Worm (Caenorhabditis elegans) whole organism, mixed stage, embryonic: ENCODE results near the gene W08E12.6.

Source experiments
- M03D4.4 ChIP-seq: sonication (generic microtip); optimal IDR thresholded peaks from 2 replicates; lab custom pipeline; 2017; ENCODE audit warnings: mild to moderate bottlenecking, missing genetic modification characterization, missing compliant biosample characterization
- bed-3 ChIP-seq: fragments of 200-800 bp; sonication (Bioruptor generic); optimal IDR thresholded peaks from 3 replicates; lab custom pipeline; 2018; ENCODE audit warnings: mild to moderate bottlenecking, missing genetic modification characterization, moderate library complexity, missing compliant biosample characterization
- blmp-1 ChIP-seq: fragments of 150-350 bp; optimal IDR thresholded peaks from 2 replicates; lab custom pipeline; 2014; ENCODE audit warnings: missing biosample characterization, missing genetic modification characterization
- ceh-39 ChIP-seq: fragments of 150-350 bp; optimal IDR thresholded peaks from 2 replicates; lab custom pipeline; 2014; ENCODE audit warnings: missing biosample characterization, missing genetic modification characterization
- ceh-43 ChIP-seq: fragments of 200-800 bp; sonication (Bioruptor generic); optimal IDR thresholded peaks from 2 replicates; lab custom pipeline; 2018; ENCODE audit warnings: mild to moderate bottlenecking, missing genetic modification characterization, moderate library complexity, missing compliant biosample characterization
- ceh-83 ChIP-seq: fragments of 200-800 bp; sonication (Bioruptor generic); optimal IDR thresholded peaks from 2 replicates; lab custom pipeline; 2018; ENCODE audit warnings: mild to moderate bottlenecking, missing genetic modification characterization, missing compliant biosample characterization
- ces-1 ChIP-seq: fragments of 150-350 bp; optimal IDR thresholded peaks from 2 replicates; lab custom pipeline; 2014; ENCODE audit warnings: missing biosample characterization, missing genetic modification reagents, missing genetic modification characterization
- elt-1 ChIP-seq: sonication (generic microtip); optimal IDR thresholded peaks from 2 replicates; lab custom pipeline; 2017; ENCODE audit warnings: missing genetic modification characterization, mild to moderate bottlenecking, missing compliant biosample characterization, antibody characterized with exemption, moderate library complexity, borderline replicate concordance; ENCODE audit not compliant: insufficient read depth
- elt-3 ChIP-seq: fragments of 150-350 bp; optimal IDR thresholded peaks from 2 replicates; lab custom pipeline; 2014; ENCODE audit warnings: missing biosample characterization, missing genetic modification characterization
- flh-1 ChIP-seq: fragments of 200-800 bp; sonication (Bioruptor generic); optimal IDR thresholded peaks from 2 replicates; lab custom pipeline; 2018; ENCODE audit warnings: mild to moderate bottlenecking, missing genetic modification characterization, moderate library complexity, missing compliant biosample characterization
- ham-2 ChIP-seq: fragments of 200-800 bp; sonication (Bioruptor generic); optimal IDR thresholded peaks from 2 replicates; lab custom pipeline; 2018; ENCODE audit warnings: mild to moderate bottlenecking, missing genetic modification characterization, missing compliant biosample characterization
- hlh-1 ChIP-seq: fragments of 150-350 bp; optimal IDR thresholded peaks from 2 replicates; lab custom pipeline; 2014; ENCODE audit warnings: missing biosample characterization, missing genetic modification reagents, missing genetic modification characterization
- lin-13 ChIP-seq: fragments of 150-350 bp; optimal IDR thresholded peaks from 2 replicates; lab custom pipeline; 2014; ENCODE audit warnings: missing biosample characterization, missing genetic modification characterization
- lin-32 ChIP-seq: fragments of 200-800 bp; sonication (Bioruptor generic); optimal IDR thresholded peaks from 2 replicates; lab custom pipeline; 2018; ENCODE audit warnings: mild to moderate bottlenecking, missing genetic modification characterization, missing compliant biosample characterization
- lsy-2 ChIP-seq: fragments of 150-350 bp; optimal IDR thresholded peaks from 2 replicates; lab custom pipeline; 2014; ENCODE audit warnings: missing biosample characterization, missing genetic modification characterization
- mab-5 ChIP-seq: fragments of 150-350 bp; optimal IDR thresholded peaks from 2 replicates; lab custom pipeline; 2014; ENCODE audit warnings: missing biosample characterization, missing genetic modification characterization
- mep-1 ChIP-seq: fragments of 150-350 bp; optimal IDR thresholded peaks from 2 replicates; lab custom pipeline; 2017; ENCODE audit warnings: missing biosample characterization, missing genetic modification reagents, missing genetic modification characterization, inconsistent platforms
- mls-2 ChIP-seq: sonication (generic microtip); optimal IDR thresholded peaks from 2 replicates; lab custom pipeline; 2016; ENCODE audit warnings: mild to moderate bottlenecking, missing genetic modification characterization, moderate library complexity, missing compliant biosample characterization
- nhr-12 ChIP-seq: fragments of 150-350 bp; optimal IDR thresholded peaks from 2 replicates; lab custom pipeline; 2014; ENCODE audit warnings: missing biosample characterization, missing genetic modification characterization
- nhr-2 ChIP-seq: fragments of 150-350 bp; optimal IDR thresholded peaks from 2 replicates; lab custom pipeline; 2014; ENCODE audit warnings: missing biosample characterization, missing genetic modification characterization
- nhr-237 ChIP-seq: fragments of 150-350 bp; optimal IDR thresholded peaks from 2 replicates; lab custom pipeline; 2014; ENCODE audit warnings: missing biosample characterization, missing genetic modification characterization
- nhr-28 ChIP-seq: fragments of 150-350 bp; optimal IDR thresholded peaks from 2 replicates; lab custom pipeline; 2014; ENCODE audit warnings: missing biosample characterization, missing genetic modification characterization
- nhr-76 ChIP-seq: sonication (generic microtip); optimal IDR thresholded peaks from 2 replicates; lab custom pipeline; 2017; ENCODE audit warnings: missing biosample characterization, missing genetic modification characterization
- pha-4 ChIP-seq: fragments of 150-350 bp; optimal IDR thresholded peaks from 2 replicates; lab custom pipeline; 2018; ENCODE audit warnings: missing biosample characterization, missing genetic modification reagents, missing genetic modification characterization
- sem-2 ChIP-seq: fragments of 200-800 bp; sonication (Bioruptor generic); optimal IDR thresholded peaks from 2 replicates; lab custom pipeline; 2018; ENCODE audit warnings: mild to moderate bottlenecking, missing genetic modification characterization, missing compliant biosample characterization
- snpc-4 ChIP-seq: fragments of 150-350 bp; optimal IDR thresholded peaks from 2 replicates; lab custom pipeline; 2014; ENCODE audit warnings: missing biosample characterization, missing genetic modification characterization
- sptf-1 ChIP-seq: sonication (generic microtip); optimal IDR thresholded peaks from 2 replicates; lab custom pipeline; 2017; ENCODE audit warnings: mild to moderate bottlenecking, missing genetic modification characterization, moderate library complexity, missing compliant biosample characterization
- tbx-8 ChIP-seq: fragments of 200-800 bp; sonication (Bioruptor generic); optimal IDR thresholded peaks from 2 replicates; lab custom pipeline; 2018; ENCODE audit warnings: mild to moderate bottlenecking, missing genetic modification characterization, moderate library complexity, missing compliant biosample characterization
- unc-120 ChIP-seq: sonication (generic microtip); optimal IDR thresholded peaks from 2 replicates; lab custom pipeline; 2017; ENCODE audit warnings: missing genetic modification characterization, missing compliant biosample characterization; ENCODE audit not compliant: poor library complexity, severe bottlenecking
- unc-39 ChIP-seq: fragments of 150-350 bp; optimal IDR thresholded peaks from 2 replicates; lab custom pipeline; 2014; ENCODE audit warnings: missing biosample characterization, missing genetic modification characterization
- unc-62 ChIP-seq: fragments of 150-350 bp; optimal IDR thresholded peaks from 2 replicates; lab custom pipeline; 2014; ENCODE audit warnings: missing biosample characterization, missing genetic modification reagents, missing genetic modification characterization
- zip-8 ChIP-seq: fragments of 150-350 bp; optimal IDR thresholded peaks from 2 replicates; lab custom pipeline; 2014; ENCODE audit warnings: missing biosample characterization, missing genetic modification characterization
- ztf-11 ChIP-seq: fragments of 150-350 bp; optimal IDR thresholded peaks from 2 replicates; lab custom pipeline; 2014; ENCODE audit warnings: missing biosample characterization, missing genetic modification characterization

W08E12.6 gene

ce11 chrIV:3254443-3254842 lies 44.0 kb upstream of the W08E12.6 start, which contains the start of gene dmd-9:
dmd-9 (minus strand) TSS chrIV:3254543.
- TF ChIP-seq M03D4.4, result peak; percentile 4
- no peak for TF ChIP-seq ztf-11

- TF ChIP-seq nhr-2 (no peak), hlh-1 (tag; lab: Kevin White, UChicago) (peak; percentile 60), unc-62 (GFP tag; lab: Kevin White, UChicago) (peak; percentile 38)
Measured at ce11 chrIV:3256866-3257265, 41.5 kb upstream of the W08E12.6 start.

ce11 chrIV:3258528-3258927 lies 39.9 kb upstream of the W08E12.6 start, which contains the start of gene T26C12.1:
T26C12.1 (plus strand) TSS chrIV:3258910.
- TF ChIP-seq bed-3 (GFP tag; lab: Kevin White, UChicago) (no peak), ham-2 (no peak), nhr-28 (tag; lab: Kevin White, UChicago) (no peak), flh-1 (GFP tag; lab: Kevin White, UChicago) (no peak), sptf-1 (tag; lab: Kevin White, UChicago) (no peak), snpc-4 (tag; lab: Kevin White, UChicago) (no peak), nhr-12 (tag; lab: Kevin White, UChicago) (no peak), pha-4 (tag; lab: Kevin White, UChicago) (no peak), lsy-2 (no peak), nhr-237 (tag; lab: Kevin White, UChicago) (no peak), ceh-43 (GFP tag; lab: Kevin White, UChicago) (no peak), elt-1 (tag; lab: Kevin White, UChicago) (no peak), ceh-83 (GFP tag; lab: Kevin White, UChicago) (no peak), mab-5 (tag; lab: Kevin White, UChicago) (no peak), unc-39 (no peak), nhr-2 (no peak), unc-62 (GFP tag; lab: Kevin White, UChicago) (no peak), nhr-76 (tag; lab: Kevin White, UChicago) (no peak), blmp-1 (tag; lab: Kevin White, UChicago) (no peak), ces-1 (GFP tag; lab: Kevin White, UChicago) (no peak)

ce11 chrIV:3260216-3260615 lies 38.2 kb upstream of the W08E12.6 start:
- TF ChIP-seq lin-13 (tag; lab: Kevin White, UChicago) (no peak), nhr-237 (tag; lab: Kevin White, UChicago) (no peak), zip-8 (peak; percentile 94)

- no peak for TF ChIP-seq hlh-1 (tag; lab: Kevin White, UChicago)
- TF ChIP-seq lin-32 (GFP tag; lab: Kevin White, UChicago), result no peak
- TF ChIP-seq flh-1 (GFP tag; lab: Kevin White, UChicago), result no peak
- TF ChIP-seq nhr-2, result no peak
- TF ChIP-seq sem-2, result no peak
- TF ChIP-seq mls-2, result no peak
- TF ChIP-seq tbx-8 (GFP tag; lab: Kevin White, UChicago), result no peak
- no peak for TF ChIP-seq M03D4.4
- no peak for TF ChIP-seq ceh-39
- no peak for TF ChIP-seq ham-2
- TF ChIP-seq ztf-11, result no peak
- no peak for TF ChIP-seq mep-1 (tag; lab: Kevin White, UChicago)
- TF ChIP-seq ceh-83 (GFP tag; lab: Kevin White, UChicago), result no peak
- TF ChIP-seq unc-120 (tag; lab: Kevin White, UChicago), result no peak
- no peak for TF ChIP-seq unc-62 (GFP tag; lab: Kevin White, UChicago)
- no peak for TF ChIP-seq mab-5 (tag; lab: Kevin White, UChicago)
- no peak for TF ChIP-seq blmp-1 (tag; lab: Kevin White, UChicago)
Measured at ce11 chrIV:3261761-3262160, 36.6 kb upstream of the W08E12.6 start.

- TF ChIP-seq elt-1 (tag; lab: Kevin White, UChicago) (no peak), ceh-39 (no peak), blmp-1 (tag; lab: Kevin White, UChicago) (no peak), ham-2 (no peak), nhr-12 (tag; lab: Kevin White, UChicago) (no peak), unc-62 (GFP tag; lab: Kevin White, UChicago) (no peak), bed-3 (GFP tag; lab: Kevin White, UChicago) (no peak), M03D4.4 (no peak), hlh-1 (tag; lab: Kevin White, UChicago) (no peak), elt-3 (tag; lab: Kevin White, UChicago) (no peak), flh-1 (GFP tag; lab: Kevin White, UChicago) (no peak), lsy-2 (no peak), ceh-83 (GFP tag; lab: Kevin White, UChicago) (no peak)
- TF ChIP-seq, all 35 proteins: peak for 0
Measured at ce11 chrIV:3265657-3266056, 32.7 kb upstream of the W08E12.6 start, which contains the start of gene T26C12.2. T26C12.2 (minus strand) TSS chrIV:3265757.
